Fruit fly (Drosophila melanogaster) whole organism, embryonic: Measurements from ENCODE around the gene CG11668.

Source experiments
- Atf-2 ChIP-seq: fragments of 200-800 bp; sonication (Bioruptor generic); optimal IDR thresholded peaks from 2 replicates; lab custom pipeline; 2016; ENCODE audit warnings: missing biosample characterization, missing genetic modification characterization
- Bteb2 ChIP-seq: fragments of 200-800 bp; sonication (Bioruptor generic); optimal IDR thresholded peaks from 2 replicates; lab custom pipeline; 2016; ENCODE audit warnings: missing biosample characterization, missing genetic modification characterization
- CG10267 ChIP-seq: fragments of 200-800 bp; sonication (Bioruptor generic); optimal IDR thresholded peaks from 2 replicates; lab custom pipeline; 2018; ENCODE audit warnings: missing biosample characterization, mild to moderate bottlenecking, missing genetic modification characterization, moderate library complexity
- CG12155 ChIP-seq: fragments of 200-800 bp; sonication (Bioruptor generic); optimal IDR thresholded peaks from 3 replicates; lab custom pipeline; 2016; ENCODE audit warnings: missing biosample characterization, missing genetic modification characterization
- CG13123 ChIP-seq: fragments of 200-800 bp; sonication (Bioruptor generic); optimal IDR thresholded peaks from 2 replicates; lab custom pipeline; 2016; ENCODE audit warnings: missing biosample characterization, missing genetic modification characterization
- CG13296 ChIP-seq: fragments of 200-800 bp; sonication (Bioruptor generic); optimal IDR thresholded peaks from 3 replicates; lab custom pipeline; 2018; ENCODE audit warnings: missing biosample characterization, mild to moderate bottlenecking, missing genetic modification characterization
- CG15073 ChIP-seq: fragments of 200-800 bp; sonication (Bioruptor generic); optimal IDR thresholded peaks from 2 replicates; lab custom pipeline; 2016; ENCODE audit warnings: missing biosample characterization, missing genetic modification characterization
- CG15479 ChIP-seq: fragments of 200-800 bp; sonication (Bioruptor generic); optimal IDR thresholded peaks from 3 replicates; lab custom pipeline; 2019; ENCODE audit warnings: missing biosample characterization, mild to moderate bottlenecking, missing genetic modification characterization, moderate library complexity
- CG18599 ChIP-seq: fragments of 200-800 bp; sonication (Bioruptor generic); optimal IDR thresholded peaks from 3 replicates; lab custom pipeline; 2017; ENCODE audit warnings: missing biosample characterization, missing genetic modification characterization, mild to moderate bottlenecking, moderate library complexity, missing genetic modification reagents
- CG18764 ChIP-seq: fragments of 200-800 bp; sonication (Bioruptor generic); optimal IDR thresholded peaks from 3 replicates; lab custom pipeline; 2016; ENCODE audit warnings: missing biosample characterization, missing genetic modification characterization
- CG2120 ChIP-seq: fragments of 200-800 bp; sonication (Bioruptor generic); optimal IDR thresholded peaks from 3 replicates; lab custom pipeline; 2016; ENCODE audit warnings: missing biosample characterization, missing genetic modification characterization
- CG3847 ChIP-seq: fragments of 200-800 bp; sonication (Bioruptor generic); IDR thresholded peaks from 2 replicates; pipeline ENCODE4 v1.3.6; 2022; ENCODE audit warnings: missing biosample characterization, missing genetic modification characterization
- CG4360 ChIP-seq: fragments of 200-800 bp; sonication (Bioruptor generic); IDR thresholded peaks from 2 replicates; pipeline ENCODE4 v1.3.6; 2022; ENCODE audit warnings: missing biosample characterization, missing genetic modification characterization
- CG4617 ChIP-seq: fragments of 200-800 bp; sonication (Bioruptor generic); optimal IDR thresholded peaks from 3 replicates; lab custom pipeline; 2016; ENCODE audit warnings: missing biosample characterization, missing genetic modification characterization, borderline replicate concordance
- CG7928 ChIP-seq: fragments of 200-800 bp; sonication (Bioruptor generic); optimal IDR thresholded peaks from 2 replicates; lab custom pipeline; 2017; ENCODE audit warnings: missing biosample characterization, mild to moderate bottlenecking, missing genetic modification characterization
- CG7987 ChIP-seq: fragments of 200-800 bp; sonication (Bioruptor generic); optimal IDR thresholded peaks from 2 replicates; lab custom pipeline; 2018; ENCODE audit warnings: missing biosample characterization, mild to moderate bottlenecking, missing genetic modification characterization, moderate library complexity
- CG8924 ChIP-seq: fragments of 200-800 bp; optimal IDR thresholded peaks from 3 replicates; lab custom pipeline; 2019; ENCODE audit warnings: missing biosample characterization, mild to moderate bottlenecking, missing genetic modification characterization, moderate library complexity
- CG9437 ChIP-seq: fragments of 200-800 bp; sonication (Bioruptor generic); optimal IDR thresholded peaks from 2 replicates; lab custom pipeline; 2018; ENCODE audit warnings: missing biosample characterization, mild to moderate bottlenecking, missing genetic modification characterization
- CG9817 ChIP-seq: fragments of 200-800 bp; sonication (Bioruptor generic); optimal IDR thresholded peaks from 2 replicates; lab custom pipeline; 2018; ENCODE audit warnings: missing biosample characterization, mild to moderate bottlenecking, missing genetic modification characterization, moderate library complexity
- Deaf1 ChIP-seq: fragments of 200-800 bp; optimal IDR thresholded peaks from 3 replicates; lab custom pipeline; 2019; ENCODE audit warnings: missing biosample characterization, mild to moderate bottlenecking, missing genetic modification characterization, moderate library complexity
- Dll ChIP-seq: fragments of 200-800 bp; sonication (Bioruptor generic); IDR thresholded peaks from 4 replicates; pipeline ENCODE4 v1.3.6; 2022; ENCODE audit warnings: missing biosample characterization, missing genetic modification characterization; ENCODE audit not compliant: partially characterized antibody
- Doc2 ChIP-seq: fragments of 200-800 bp; sonication (Bioruptor generic); IDR thresholded peaks from 2 replicates; pipeline ENCODE4 v1.3.6; 2022; ENCODE audit warnings: missing biosample characterization, missing genetic modification characterization
- Elba2 ChIP-seq: fragments of 200-800 bp; sonication (Bioruptor generic); optimal IDR thresholded peaks from 3 replicates; lab custom pipeline; 2016; ENCODE audit warnings: missing biosample characterization, missing genetic modification characterization
- Hr39 ChIP-seq: fragments of >200 bp; optimal IDR thresholded peaks from 2 replicates; lab custom pipeline; 2017
- Lhr ChIP-seq: fragments of 200-800 bp; sonication (Bioruptor generic); optimal IDR thresholded peaks from 3 replicates; lab custom pipeline; 2017; ENCODE audit warnings: mild to moderate bottlenecking, missing biosample characterization, missing genetic modification reagents, missing genetic modification characterization
- Nf-YB ChIP-seq: fragments of 200-800 bp; sonication (Bioruptor generic); optimal IDR thresholded peaks from 3 replicates; lab custom pipeline; 2019; ENCODE audit warnings: missing biosample characterization, mild to moderate bottlenecking, missing genetic modification characterization, moderate library complexity
- Nf-YC ChIP-seq: fragments of 200-800 bp; optimal IDR thresholded peaks from 3 replicates; lab custom pipeline; 2019; ENCODE audit warnings: missing biosample characterization, mild to moderate bottlenecking, missing genetic modification characterization, moderate library complexity
- Stat92E ChIP-seq, 3 experiments: fragments of >200 bp in 2 of 3; fragments of 200-800 bp in 1 of 3; sonication (Bioruptor generic) in 1 of 3; optimal IDR thresholded peaks; 2 replicates each; lab custom pipeline; 2017 to 2019; ENCODE audit warnings: missing biosample characterization in 3 of 3, missing genetic modification characterization in 3 of 3, mild to moderate bottlenecking in 1 of 3, moderate library complexity in 1 of 3
- amos ChIP-seq: fragments of 200-800 bp; sonication (Bioruptor generic); IDR thresholded peaks from 2 replicates; pipeline ENCODE4 v1.3.6; 2022; ENCODE audit warnings: missing biosample characterization, missing genetic modification characterization; ENCODE audit not compliant: partially characterized antibody
- ara ChIP-seq: fragments of 200-800 bp; sonication (Bioruptor generic); IDR thresholded peaks from 2 replicates; pipeline ENCODE4 v1.3.6; 2022; ENCODE audit warnings: missing biosample characterization, missing genetic modification characterization
- bsh ChIP-seq, 2 experiments: fragments of 200-800 bp; sonication (Bioruptor generic); optimal IDR thresholded peaks; 2 replicates each; lab custom pipeline; 2017 to 2018; ENCODE audit warnings: mild to moderate bottlenecking in 2 of 2, missing biosample characterization in 2 of 2, missing genetic modification characterization in 2 of 2, moderate library complexity in 1 of 2
- cad ChIP-seq: fragments of >200 bp; optimal IDR thresholded peaks from 2 replicates; lab custom pipeline; 2017; ENCODE audit warnings: missing biosample characterization, missing genetic modification characterization
- cg ChIP-seq: fragments of 200-800 bp; sonication (Bioruptor generic); optimal IDR thresholded peaks from 3 replicates; lab custom pipeline; 2019; ENCODE audit warnings: missing biosample characterization, mild to moderate bottlenecking, missing genetic modification characterization, moderate library complexity
- emc ChIP-seq: fragments of 200-800 bp; sonication (Bioruptor generic); optimal IDR thresholded peaks from 2 replicates; lab custom pipeline; 2016; ENCODE audit warnings: missing biosample characterization, missing genetic modification characterization
- ewg ChIP-seq: fragments of 200-800 bp; sonication (Bioruptor generic); optimal IDR thresholded peaks from 3 replicates; lab custom pipeline; 2017; ENCODE audit warnings: mild to moderate bottlenecking, missing biosample characterization, missing genetic modification reagents, missing genetic modification characterization
- fd64A ChIP-seq: fragments of 200-800 bp; sonication (Bioruptor generic); optimal IDR thresholded peaks from 3 replicates; lab custom pipeline; 2018; ENCODE audit warnings: missing biosample characterization, mild to moderate bottlenecking, missing genetic modification characterization
- inv ChIP-seq: fragments of 200-800 bp; sonication (Bioruptor generic); IDR thresholded peaks from 2 replicates; pipeline ENCODE4 v1.3.6; 2022; ENCODE audit warnings: missing biosample characterization, missing genetic modification characterization; ENCODE audit not compliant: partially characterized antibody
- nom ChIP-seq: fragments of 200-800 bp; sonication (Bioruptor generic); optimal IDR thresholded peaks from 2 replicates; lab custom pipeline; 2017; ENCODE audit warnings: missing biosample characterization, missing genetic modification characterization, mild to moderate bottlenecking, moderate library complexity, missing genetic modification reagents
- pb ChIP-seq: fragments of 200-800 bp; sonication (Bioruptor generic); optimal IDR thresholded peaks from 3 replicates; lab custom pipeline; 2016; ENCODE audit warnings: missing biosample characterization, missing genetic modification characterization
- pum ChIP-seq: fragments of 200-800 bp; sonication (Bioruptor generic); optimal IDR thresholded peaks from 2 replicates; lab custom pipeline; 2016; ENCODE audit warnings: missing biosample characterization, missing genetic modification characterization
- tll ChIP-seq, 2 experiments: fragments of 200-800 bp in 1 of 2; fragments of >200 bp in 1 of 2; sonication (Bioruptor generic) in 1 of 2; optimal IDR thresholded peaks; 2 replicates each; lab custom pipeline; 2017 to 2019; ENCODE audit warnings: missing biosample characterization in 2 of 2, missing genetic modification characterization in 2 of 2, mild to moderate bottlenecking in 1 of 2, moderate library complexity in 1 of 2
- twi ChIP-seq: fragments of 200-800 bp; optimal IDR thresholded peaks from 2 replicates; lab custom pipeline; 2019; ENCODE audit warnings: missing biosample characterization, mild to moderate bottlenecking, missing genetic modification characterization, moderate library complexity
- z ChIP-seq: fragments of 200-800 bp; sonication (Bioruptor generic); IDR thresholded peaks from 3 replicates; pipeline ENCODE4 v1.3.6; 2022; ENCODE audit warnings: missing biosample characterization, missing genetic modification characterization
- zen ChIP-seq: fragments of 200-800 bp; sonication (Bioruptor generic); optimal IDR thresholded peaks from 3 replicates; lab custom pipeline; 2018; ENCODE audit warnings: missing biosample characterization, mild to moderate bottlenecking, missing genetic modification characterization, moderate library complexity

The CG11668 gene

DNA sequence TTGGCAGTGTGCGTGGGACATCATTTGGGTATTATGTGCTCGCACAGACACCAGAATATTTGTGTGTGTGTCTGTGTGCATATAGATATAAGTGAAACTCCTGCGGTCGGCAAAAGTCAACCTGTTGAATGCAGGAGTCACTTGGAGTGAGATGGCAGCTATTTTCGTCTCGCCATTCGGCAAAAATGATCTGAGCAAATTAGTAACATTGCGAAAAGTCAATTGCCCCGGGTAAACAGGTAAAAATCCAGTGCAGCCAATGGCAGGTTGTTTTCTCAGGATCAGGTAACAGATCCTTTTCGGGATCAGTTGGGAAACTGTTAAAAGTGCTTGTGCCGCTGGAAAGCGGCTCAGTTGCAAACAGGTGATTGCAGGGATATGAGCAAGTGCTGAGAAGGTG, 33.9 kb downstream of the CG11668 start:
- TF ChIP-seq Dll (GFP tag; lab: Robert Waterston, UW) (no peak), Bteb2 (GFP tag; lab: Kevin White, UChicago) (no peak), CG13123 (GFP tag; lab: Kevin White, UChicago) (no peak), CG9817 (no peak), Doc2 (GFP tag; lab: Robert Waterston, UW) (no peak), tll (GFP tag; optimal IDR thresholded peaks at IDR 0.05; lab: Kevin White, UChicago) (peak; percentile 31 to 99), zen (tag; lab: Kevin White, UChicago) (peak; percentile 62), CG18764 (no peak), pb (no peak), nom (no peak), amos (GFP tag; lab: Robert Waterston, UW) (no peak), CG15073 (GFP tag; lab: Kevin White, UChicago) (no peak), Elba2 (GFP tag; lab: Kevin White, UChicago) (no peak), cad (GFP tag; lab: Kevin White, UChicago) (peak; percentile 63), CG10267 (no peak), CG7928 (GFP tag; lab: Kevin White, UChicago) (no peak), CG2120 (no peak), CG15479 (GFP tag; lab: Kevin White, UChicago) (peak; percentile 93), twi (tag; lab: Kevin White, UChicago) (no peak), emc (GFP tag; lab: Kevin White, UChicago) (no peak), CG7987 (no peak), CG4360 (GFP tag; lab: Robert Waterston, UW) (no peak), CG18599 (GFP tag; lab: Kevin White, UChicago) (no peak), cg (peak; percentile 14), ara (GFP tag; lab: Robert Waterston, UW) (no peak), pum (GFP tag; lab: Kevin White, UChicago) (no peak), CG4617 (GFP tag; lab: Kevin White, UChicago) (no peak), CG13296 (no peak), CG12155 (GFP tag; lab: Kevin White, UChicago) (no peak), CG8924 (tag; lab: Kevin White, UChicago) (no peak), fd64A (GFP tag; lab: Kevin White, UChicago) (no peak)

DNA sequence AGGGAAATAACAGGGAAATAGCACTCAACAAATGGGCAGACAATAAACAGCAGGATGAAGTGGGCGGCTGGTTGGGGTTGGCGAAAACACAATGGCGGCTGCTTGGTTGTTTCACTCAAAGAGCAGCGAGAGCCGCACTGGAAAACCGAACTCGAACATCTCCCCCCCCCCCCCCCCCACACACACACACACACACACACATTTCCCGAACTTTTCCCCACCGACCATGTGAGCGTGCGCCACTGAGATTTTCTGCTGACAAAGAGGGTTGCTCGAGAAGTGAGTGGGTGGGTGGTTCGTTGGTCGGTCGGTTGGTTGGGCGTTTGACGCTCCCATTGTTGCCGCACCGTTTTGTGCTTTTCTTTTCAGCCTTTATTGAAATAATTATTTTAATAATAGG, 35.0 kb downstream of the CG11668 start:
- TF ChIP-seq z (peak; percentile 93), Lhr (no peak), Stat92E (GFP tag; optimal IDR thresholded peaks at IDR 0.05; lab: Kevin White, UChicago) (no peak), Atf-2 (GFP tag; lab: Kevin White, UChicago) (no peak), inv (no peak), cg (peak; percentile 63), bsh (GFP tag; optimal IDR thresholded peaks at IDR 0.05; lab: Kevin White, UChicago) (no peak), Nf-YC (tag; lab: Kevin White, UChicago) (peak; percentile 86), Hr39 (lab: Kevin White, UChicago) (peak; percentile 4), ewg (GFP tag; lab: Kevin White, UChicago) (peak; percentile 12), CG3847 (GFP tag; lab: Robert Waterston, UW) (no peak), Nf-YB (GFP tag; lab: Kevin White, UChicago) (peak; percentile 78), Elba2 (GFP tag; lab: Kevin White, UChicago) (no peak), Deaf1 (tag; lab: Kevin White, UChicago) (peak; percentile 42), CG9437 (GFP tag; lab: Kevin White, UChicago) (no peak)
